Fruit fly (Drosophila melanogaster) whole organism, embryonic: ENCODE data around the gene Art4.

Source experiments
- Abd-B ChIP-seq: fragments of 200-800 bp; sonication (Bioruptor generic); optimal IDR thresholded peaks from 2 replicates; lab custom pipeline; 2018; ENCODE audit warnings: missing biosample characterization, mild to moderate bottlenecking, missing genetic modification characterization, moderate library complexity
- Atf6 ChIP-seq: fragments of 200-800 bp; sonication (Bioruptor generic); IDR thresholded peaks from 2 replicates; pipeline ENCODE4 v1.3.6; 2022; ENCODE audit warnings: missing biosample characterization, missing genetic modification characterization
- CG10274 ChIP-seq: fragments of 200-800 bp; sonication (Bioruptor generic); optimal IDR thresholded peaks from 3 replicates; lab custom pipeline; 2017; ENCODE audit warnings: missing biosample characterization, mild to moderate bottlenecking, missing genetic modification characterization
- CG11723 ChIP-seq: fragments of 200-800 bp; sonication (Bioruptor generic); optimal IDR thresholded peaks from 2 replicates; lab custom pipeline; 2017; ENCODE audit warnings: missing biosample characterization, mild to moderate bottlenecking, missing genetic modification characterization
- CG12299 ChIP-seq: fragments of 200-800 bp; sonication (Bioruptor generic); optimal IDR thresholded peaks from 2 replicates; lab custom pipeline; 2018; ENCODE audit warnings: missing biosample characterization, mild to moderate bottlenecking, missing genetic modification characterization
- CG13624 ChIP-seq: fragments of 200-800 bp; sonication (Bioruptor generic); optimal IDR thresholded peaks from 2 replicates; lab custom pipeline; 2016; ENCODE audit warnings: missing biosample characterization, missing genetic modification characterization
- CG17385 ChIP-seq: fragments of 200-800 bp; sonication (Bioruptor generic); optimal IDR thresholded peaks from 3 replicates; lab custom pipeline; 2018; ENCODE audit warnings: missing biosample characterization, mild to moderate bottlenecking, missing genetic modification characterization
- CG2202 ChIP-seq: fragments of 200-800 bp; sonication (Bioruptor generic); optimal IDR thresholded peaks from 2 replicates; lab custom pipeline; 2018; ENCODE audit warnings: missing biosample characterization, mild to moderate bottlenecking, missing genetic modification characterization
- CG3065 ChIP-seq: fragments of 200-800 bp; sonication (Bioruptor generic); optimal IDR thresholded peaks from 2 replicates; lab custom pipeline; 2016; ENCODE audit warnings: missing biosample characterization, missing genetic modification characterization
- CG31365 ChIP-seq: fragments of 200-800 bp; sonication (Bioruptor generic); optimal IDR thresholded peaks from 2 replicates; lab custom pipeline; 2018; ENCODE audit warnings: missing biosample characterization, mild to moderate bottlenecking, missing genetic modification characterization
- CG3281 ChIP-seq: fragments of 200-800 bp; sonication (Bioruptor generic); optimal IDR thresholded peaks from 3 replicates; lab custom pipeline; 2017; ENCODE audit warnings: missing biosample characterization, mild to moderate bottlenecking, missing genetic modification characterization
- CG6175 ChIP-seq: fragments of 200-800 bp; sonication (Bioruptor generic); IDR thresholded peaks from 3 replicates; pipeline ENCODE4 v1.3.6; 2022; ENCODE audit warnings: missing biosample characterization, missing genetic modification characterization
- CG6765 ChIP-seq: fragments of 200-800 bp; sonication (Bioruptor generic); optimal IDR thresholded peaks from 3 replicates; lab custom pipeline; 2017; ENCODE audit warnings: missing biosample characterization, mild to moderate bottlenecking, missing genetic modification characterization
- CG7357 ChIP-seq: fragments of 200-800 bp; sonication (Bioruptor generic); IDR thresholded peaks from 3 replicates; pipeline ENCODE4 v1.3.6; 2022; ENCODE audit warnings: missing biosample characterization, missing genetic modification characterization
- CG8281 ChIP-seq: fragments of 200-800 bp; sonication (Bioruptor generic); optimal IDR thresholded peaks from 2 replicates; lab custom pipeline; 2018; ENCODE audit warnings: missing biosample characterization, mild to moderate bottlenecking, missing genetic modification characterization, moderate library complexity
- CG9727 ChIP-seq: fragments of 200-800 bp; sonication (Bioruptor generic); optimal IDR thresholded peaks from 3 replicates; lab custom pipeline; 2017; ENCODE audit warnings: missing biosample characterization, mild to moderate bottlenecking, missing genetic modification characterization
- CG9876 ChIP-seq: fragments of 200-800 bp; sonication (Bioruptor generic); optimal IDR thresholded peaks from 2 replicates; lab custom pipeline; 2016; ENCODE audit warnings: missing biosample characterization, missing genetic modification characterization
- CTCF ChIP-seq: fragments of 200-800 bp; sonication (Bioruptor generic); optimal IDR thresholded peaks from 2 replicates; lab custom pipeline; 2017; ENCODE audit warnings: missing biosample characterization, mild to moderate bottlenecking, missing genetic modification characterization, moderate library complexity
- Doc3 ChIP-seq: fragments of 200-800 bp; sonication (Bioruptor generic); IDR thresholded peaks from 3 replicates; pipeline ENCODE4 v1.3.6; 2022; ENCODE audit warnings: missing biosample characterization, missing genetic modification characterization; ENCODE audit not compliant: partially characterized antibody
- Fer1 ChIP-seq: fragments of 200-800 bp; sonication (Bioruptor generic); optimal IDR thresholded peaks from 2 replicates; lab custom pipeline; 2017; ENCODE audit warnings: missing biosample characterization, mild to moderate bottlenecking, missing genetic modification characterization
- Fer2 ChIP-seq: fragments of 200-800 bp; sonication (Bioruptor generic); optimal IDR thresholded peaks from 2 replicates; lab custom pipeline; 2018; ENCODE audit warnings: missing biosample characterization, mild to moderate bottlenecking, missing genetic modification characterization, moderate library complexity
- Fer3 ChIP-seq: fragments of 200-800 bp; sonication (Bioruptor generic); optimal IDR thresholded peaks from 2 replicates; lab custom pipeline; 2018; ENCODE audit warnings: missing biosample characterization, mild to moderate bottlenecking, missing genetic modification characterization, moderate library complexity
- HLH3B ChIP-seq: fragments of 200-800 bp; sonication (Bioruptor generic); IDR thresholded peaks from 2 replicates; pipeline ENCODE4 v1.3.6; 2022; ENCODE audit warnings: missing biosample characterization, missing genetic modification characterization
- HLHmδ ChIP-seq: fragments of 200-800 bp; sonication (Bioruptor generic); optimal IDR thresholded peaks from 2 replicates; lab custom pipeline; 2018; ENCODE audit warnings: missing biosample characterization, mild to moderate bottlenecking, missing genetic modification characterization, moderate library complexity
- Hey ChIP-seq: fragments of 200-800 bp; sonication (Bioruptor generic); optimal IDR thresholded peaks from 3 replicates; lab custom pipeline; 2018; ENCODE audit warnings: missing biosample characterization, mild to moderate bottlenecking, missing genetic modification characterization
- Hmr ChIP-seq: fragments of 200-800 bp; sonication (Bioruptor generic); optimal IDR thresholded peaks from 3 replicates; lab custom pipeline; 2017; ENCODE audit warnings: mild to moderate bottlenecking, missing biosample characterization, missing genetic modification reagents, missing genetic modification characterization
- Mad ChIP-seq: fragments of 200-800 bp; sonication (Bioruptor generic); optimal IDR thresholded peaks from 2 replicates; lab custom pipeline; 2016; ENCODE audit warnings: missing biosample characterization, missing genetic modification characterization
- Nf-YA ChIP-seq: fragments of 200-800 bp; sonication (Bioruptor generic); IDR thresholded peaks from 2 replicates; pipeline ENCODE4 v1.3.6; 2022; ENCODE audit warnings: missing biosample characterization, missing genetic modification characterization
- Nf-YB ChIP-seq: fragments of 200-800 bp; sonication (Bioruptor generic); optimal IDR thresholded peaks from 3 replicates; lab custom pipeline; 2019; ENCODE audit warnings: missing biosample characterization, mild to moderate bottlenecking, missing genetic modification characterization, moderate library complexity
- Scr ChIP-seq: fragments of 200-800 bp; sonication (Bioruptor generic); IDR thresholded peaks from 2 replicates; pipeline ENCODE4 v1.3.6; 2022; ENCODE audit warnings: missing biosample characterization, missing genetic modification characterization; ENCODE audit not compliant: partially characterized antibody
- Sox100B ChIP-seq: fragments of 200-800 bp; sonication (Bioruptor generic); optimal IDR thresholded peaks from 3 replicates; lab custom pipeline; 2018; ENCODE audit warnings: missing biosample characterization, mild to moderate bottlenecking, missing genetic modification characterization
- Stat92E ChIP-seq, 3 experiments: fragments of >200 bp in 2 of 3; fragments of 200-800 bp in 1 of 3; sonication (Bioruptor generic) in 1 of 3; optimal IDR thresholded peaks; 2 replicates each; lab custom pipeline; 2017 to 2019; ENCODE audit warnings: missing biosample characterization in 3 of 3, missing genetic modification characterization in 3 of 3, mild to moderate bottlenecking in 1 of 3, moderate library complexity in 1 of 3
- TFAM ChIP-seq: fragments of 200-800 bp; sonication (Bioruptor generic); optimal IDR thresholded peaks from 2 replicates; lab custom pipeline; 2017; ENCODE audit warnings: missing biosample characterization, missing genetic modification characterization, inconsistent platforms
- chm ChIP-seq: fragments of 200-800 bp; sonication (Bioruptor generic); IDR thresholded peaks from 2 replicates; pipeline ENCODE4 v1.3.6; 2022; ENCODE audit warnings: missing biosample characterization, missing genetic modification characterization
- corto ChIP-seq: fragments of 200-800 bp; sonication (Bioruptor generic); optimal IDR thresholded peaks from 2 replicates; lab custom pipeline; 2016; ENCODE audit warnings: missing biosample characterization, mild to moderate bottlenecking, missing genetic modification characterization, moderate library complexity
- dysf ChIP-seq: fragments of 200-800 bp; sonication (Bioruptor generic); IDR thresholded peaks from 3 replicates; pipeline ENCODE4 v1.3.6; 2022; ENCODE audit warnings: missing biosample characterization, missing genetic modification characterization
- gcm2 ChIP-seq: fragments of 200-800 bp; sonication (Bioruptor generic); optimal IDR thresholded peaks from 2 replicates; lab custom pipeline; 2016; ENCODE audit warnings: missing biosample characterization, missing genetic modification characterization
- grau ChIP-seq: fragments of 200-800 bp; optimal IDR thresholded peaks from 3 replicates; lab custom pipeline; 2019; ENCODE audit warnings: missing biosample characterization, mild to moderate bottlenecking, missing genetic modification characterization, moderate library complexity
- gro ChIP-seq: fragments of 200-800 bp; sonication (Bioruptor generic); optimal IDR thresholded peaks from 2 replicates; lab custom pipeline; 2016; ENCODE audit warnings: missing biosample characterization, missing genetic modification characterization
- gt ChIP-seq: fragments of 200-800 bp; sonication (Bioruptor generic); IDR thresholded peaks from 2 replicates; pipeline ENCODE4 v1.3.6; 2022; ENCODE audit warnings: missing biosample characterization, missing genetic modification characterization
- nmo ChIP-seq: fragments of 200-800 bp; sonication (Bioruptor generic); optimal IDR thresholded peaks from 2 replicates; lab custom pipeline; 2018; ENCODE audit warnings: missing biosample characterization, mild to moderate bottlenecking, missing genetic modification characterization, moderate library complexity
- nom ChIP-seq: fragments of 200-800 bp; sonication (Bioruptor generic); optimal IDR thresholded peaks from 2 replicates; lab custom pipeline; 2017; ENCODE audit warnings: missing biosample characterization, missing genetic modification characterization, mild to moderate bottlenecking, moderate library complexity, missing genetic modification reagents
- odd ChIP-seq: fragments of 200-800 bp; sonication (Bioruptor generic); optimal IDR thresholded peaks from 2 replicates; lab custom pipeline; 2017; ENCODE audit warnings: missing biosample characterization, mild to moderate bottlenecking, missing genetic modification characterization
- repo ChIP-seq: fragments of 200-800 bp; sonication (Bioruptor generic); optimal IDR thresholded peaks from 2 replicates; lab custom pipeline; 2016; ENCODE audit warnings: missing biosample characterization, missing genetic modification characterization
- ro ChIP-seq: fragments of 200-800 bp; sonication (Bioruptor generic); IDR thresholded peaks from 2 replicates; pipeline ENCODE4 v1.3.6; 2022; ENCODE audit warnings: missing biosample characterization, missing genetic modification characterization
- row ChIP-seq: fragments of 200-800 bp; sonication (Bioruptor generic); IDR thresholded peaks from 3 replicates; pipeline ENCODE4 v1.3.6; 2022; ENCODE audit warnings: missing biosample characterization, missing genetic modification characterization
- salm ChIP-seq: fragments of 200-800 bp; sonication (Bioruptor generic); optimal IDR thresholded peaks from 2 replicates; lab custom pipeline; 2018; ENCODE audit warnings: missing biosample characterization, mild to moderate bottlenecking, missing genetic modification characterization
- slbo ChIP-seq: fragments of 200-800 bp; sonication (Bioruptor generic); IDR thresholded peaks from 2 replicates; pipeline ENCODE4 v1.3.6; 2022; ENCODE audit warnings: missing biosample characterization, missing genetic modification characterization
- slp2 ChIP-seq: fragments of 200-800 bp; sonication (Bioruptor generic); optimal IDR thresholded peaks from 2 replicates; lab custom pipeline; 2016; ENCODE audit warnings: missing biosample characterization, missing genetic modification characterization
- twi ChIP-seq: fragments of 200-800 bp; optimal IDR thresholded peaks from 2 replicates; lab custom pipeline; 2019; ENCODE audit warnings: missing biosample characterization, mild to moderate bottlenecking, missing genetic modification characterization, moderate library complexity
- unpg ChIP-seq: fragments of 200-800 bp; sonication (Bioruptor generic); optimal IDR thresholded peaks from 3 replicates; lab custom pipeline; 2018; ENCODE audit warnings: missing biosample characterization, mild to moderate bottlenecking, missing genetic modification characterization, moderate library complexity
- wdn ChIP-seq: fragments of 200-800 bp; sonication (Bioruptor generic); IDR thresholded peaks from 2 replicates; pipeline ENCODE4 v1.3.6; 2022; ENCODE audit warnings: missing biosample characterization, missing genetic modification characterization

The Art4 gene

dm6 chr3R:9938495-9938894, 47.4 kb downstream of the Art4 start (continued):
- TF ChIP-seq dysf (GFP tag; lab: Robert Waterston, UW), result peak; percentile 50; the same call in 2 of the 3 replicates
- peak; percentile 40 for TF ChIP-seq grau (tag; lab: Kevin White, UChicago)
- TF ChIP-seq nom (GFP tag; lab: Kevin White, UChicago), result no peak
- no peak for TF ChIP-seq TFAM (GFP tag; lab: Kevin White, UChicago)
- no peak for TF ChIP-seq Nf-YA
- peak; percentile 23 for TF ChIP-seq Hmr (GFP tag; lab: Kevin White, UChicago)
- TF ChIP-seq CG9727 (GFP tag; lab: Kevin White, UChicago), result peak; percentile 31
- no peak for TF ChIP-seq CG7357
- TF ChIP-seq Fer1, result peak; percentile 59
- TF ChIP-seq CG31365 (tag; lab: Kevin White, UChicago), result no peak
- TF ChIP-seq Abd-B, result no peak
- no peak for TF ChIP-seq CG2202 (tag; lab: Kevin White, UChicago)
- TF ChIP-seq Doc3 (GFP tag; lab: Robert Waterston, UW), result no peak
- TF ChIP-seq repo, result no peak
- no peak for TF ChIP-seq Nf-YB
- TF ChIP-seq CG6765 (GFP tag; lab: Kevin White, UChicago), result no peak
- no peak for TF ChIP-seq CG3065 (GFP tag; lab: Kevin White, UChicago)
- no peak for TF ChIP-seq Fer2
- peak; percentile 55 for TF ChIP-seq Fer3 (tag; lab: Kevin White, UChicago)
- TF ChIP-seq gro (GFP tag; lab: Kevin White, UChicago), result peak; percentile 14
- no peak for TF ChIP-seq nmo
- TF ChIP-seq slp2 (GFP tag; lab: Kevin White, UChicago), result no peak
- TF ChIP-seq Stat92E (GFP tag; optimal IDR thresholded peaks at IDR 0.05; lab: Kevin White, UChicago), result no peak
- TF ChIP-seq CG13624 (GFP tag; lab: Kevin White, UChicago), result no peak
- no peak for TF ChIP-seq odd (GFP tag; lab: Kevin White, UChicago)
- TF ChIP-seq CG6175 (GFP tag; lab: Robert Waterston, UW), result no peak
- no peak for TF ChIP-seq wdn
- no peak for TF ChIP-seq gcm2
- no peak for TF ChIP-seq Hey (tag; lab: Kevin White, UChicago)
- TF ChIP-seq Mad (GFP tag; lab: Kevin White, UChicago), result no peak
- 0 out of 2 replicates have a peak, but pooled peaks have one; percentile 22 for TF ChIP-seq HLH3B
- TF ChIP-seq CG12299 (tag; lab: Kevin White, UChicago), result no peak
- no peak for TF ChIP-seq gt (GFP tag; lab: Robert Waterston, UW)
- no peak; the same call in 1 of the 2 replicates for TF ChIP-seq chm (GFP tag; lab: Robert Waterston, UW)
- no peak for TF ChIP-seq Scr (GFP tag; lab: Robert Waterston, UW)
- no peak for TF ChIP-seq HLHmδ (GFP tag; lab: Kevin White, UChicago)
- no peak for TF ChIP-seq salm (tag; lab: Kevin White, UChicago)
- peak; percentile 50 for TF ChIP-seq CG3281 (GFP tag; lab: Kevin White, UChicago)
- no peak for TF ChIP-seq Sox100B (GFP tag; lab: Kevin White, UChicago)
- no peak for TF ChIP-seq ro (GFP tag; lab: Robert Waterston, UW)
- peak; percentile 39 for TF ChIP-seq CG17385 (GFP tag; lab: Kevin White, UChicago)
- no peak for TF ChIP-seq CTCF (GFP tag; lab: Kevin White, UChicago)
- TF ChIP-seq Atf6, result peak; percentile 58
- no peak for TF ChIP-seq twi (tag; lab: Kevin White, UChicago)
- no peak for TF ChIP-seq CG9876 (GFP tag; lab: Kevin White, UChicago)
- no peak for TF ChIP-seq CG8281
- peak; percentile 64 for TF ChIP-seq row (GFP tag; lab: Robert Waterston, UW)
- TF ChIP-seq unpg (GFP tag; lab: Kevin White, UChicago), result peak; percentile 17
- peak; percentile 76 for TF ChIP-seq slbo (GFP tag; lab: Robert Waterston, UW)
- TF ChIP-seq corto (GFP tag; lab: Kevin White, UChicago), result no peak
- no peak for TF ChIP-seq CG10274
- TF ChIP-seq CG11723 (GFP tag; lab: Kevin White, UChicago), result no peak
